Worm (Caenorhabditis elegans) whole organism, mixed stage, embryonic: ENCODE measurements around the gene insc-1.

Experiments
- ces-1 ChIP-seq: fragments of 150-350 bp; optimal IDR thresholded peaks from 2 replicates; lab custom pipeline; 2014; ENCODE audit warnings: missing biosample characterization, missing genetic modification reagents, missing genetic modification characterization
- elt-3 ChIP-seq: fragments of 150-350 bp; optimal IDR thresholded peaks from 2 replicates; lab custom pipeline; 2014; ENCODE audit warnings: missing biosample characterization, missing genetic modification characterization
- mab-5 ChIP-seq: fragments of 150-350 bp; optimal IDR thresholded peaks from 2 replicates; lab custom pipeline; 2014; ENCODE audit warnings: missing biosample characterization, missing genetic modification characterization
- mep-1 ChIP-seq: fragments of 150-350 bp; optimal IDR thresholded peaks from 2 replicates; lab custom pipeline; 2017; ENCODE audit warnings: missing biosample characterization, missing genetic modification reagents, missing genetic modification characterization, inconsistent platforms
- nhr-12 ChIP-seq: fragments of 150-350 bp; optimal IDR thresholded peaks from 2 replicates; lab custom pipeline; 2014; ENCODE audit warnings: missing biosample characterization, missing genetic modification characterization
- nhr-237 ChIP-seq: fragments of 150-350 bp; optimal IDR thresholded peaks from 2 replicates; lab custom pipeline; 2014; ENCODE audit warnings: missing biosample characterization, missing genetic modification characterization
- nhr-28 ChIP-seq: fragments of 150-350 bp; optimal IDR thresholded peaks from 2 replicates; lab custom pipeline; 2014; ENCODE audit warnings: missing biosample characterization, missing genetic modification characterization
- nhr-76 ChIP-seq: sonication (generic microtip); optimal IDR thresholded peaks from 2 replicates; lab custom pipeline; 2017; ENCODE audit warnings: missing biosample characterization, missing genetic modification characterization
- pha-4 ChIP-seq: fragments of 150-350 bp; optimal IDR thresholded peaks from 2 replicates; lab custom pipeline; 2018; ENCODE audit warnings: missing biosample characterization, missing genetic modification reagents, missing genetic modification characterization
- unc-39 ChIP-seq: fragments of 150-350 bp; optimal IDR thresholded peaks from 2 replicates; lab custom pipeline; 2014; ENCODE audit warnings: missing biosample characterization, missing genetic modification characterization
- unc-62 ChIP-seq: fragments of 150-350 bp; optimal IDR thresholded peaks from 2 replicates; lab custom pipeline; 2014; ENCODE audit warnings: missing biosample characterization, missing genetic modification reagents, missing genetic modification characterization
- ztf-11 ChIP-seq: fragments of 150-350 bp; optimal IDR thresholded peaks from 2 replicates; lab custom pipeline; 2014; ENCODE audit warnings: missing biosample characterization, missing genetic modification characterization

DNA sequence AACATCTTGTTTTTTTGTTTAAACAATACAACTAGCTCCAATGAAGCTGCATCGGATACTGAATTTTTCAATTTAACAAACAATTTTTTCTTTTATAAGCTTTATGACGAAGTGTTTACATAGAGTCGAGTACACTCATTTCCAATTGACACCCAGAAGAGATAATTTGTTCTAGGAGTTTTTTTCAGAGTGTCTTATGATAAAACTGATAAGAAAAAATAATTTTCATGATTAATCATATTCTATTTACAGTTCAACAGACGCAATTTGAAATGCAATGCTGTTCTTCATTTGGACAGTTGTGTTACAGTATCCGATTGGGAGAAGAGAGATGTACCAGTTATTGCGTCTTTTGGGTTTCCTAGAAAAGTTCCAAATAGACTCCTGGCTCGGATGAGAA lies 23.3 kb downstream of the insc-1 start:
- TF ChIP-seq nhr-237 (tag; lab: Kevin White, UChicago) (no peak), nhr-76 (tag; lab: Kevin White, UChicago) (no peak), mep-1 (tag; lab: Kevin White, UChicago) (no peak), ztf-11 (tag; lab: Kevin White, UChicago) (no peak), nhr-28 (no peak), unc-62 (no peak), pha-4 (tag; lab: Kevin White, UChicago) (no peak), unc-39 (no peak), ces-1 (no peak), mab-5 (tag; lab: Kevin White, UChicago) (no peak), elt-3 (no peak), nhr-12 (tag; lab: Kevin White, UChicago) (no peak)
